Worm (Caenorhabditis elegans): ENCODE results near the gene ttr-46.

DNA sequence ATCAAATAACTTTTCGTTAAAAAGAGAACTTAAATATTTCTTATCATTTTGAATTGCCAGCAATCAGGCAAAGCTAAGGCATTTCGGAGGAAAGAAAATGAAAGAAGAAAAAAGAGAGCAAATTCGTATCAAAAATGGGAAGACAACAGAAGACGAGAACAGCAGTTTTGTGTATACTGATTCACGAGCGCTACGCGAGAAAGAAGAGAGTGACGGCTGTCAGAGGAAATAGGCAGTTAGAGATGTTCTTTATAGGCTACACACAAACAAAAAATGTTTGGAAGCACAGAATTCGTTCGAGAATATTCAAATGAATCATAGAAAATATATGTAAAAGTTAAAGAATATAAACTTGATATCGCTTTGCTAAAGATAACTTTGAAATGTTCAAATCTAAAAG, 33.8 kb downstream of the ttr-46 start:
- TF ChIP-seq ceh-28 (tag; optimal IDR thresholded peaks at IDR 0.05) (no peak), pha-4 (tag; optimal IDR thresholded peaks at IDR 0.05) (peak; percentile 45), lin-15B (tag; optimal IDR thresholded peaks at IDR 0.05) (no peak), ceh-16 (tag; optimal IDR thresholded peaks at IDR 0.05) (no peak), pqm-1 (tag; optimal IDR thresholded peaks at IDR 0.05) (peak; percentile 60), ceh-9 (tag; optimal IDR thresholded peaks at IDR 0.05) (no peak), nhr-23 (tag; optimal IDR thresholded peaks at IDR 0.05) (no peak), ceh-82 (tag; optimal IDR thresholded peaks at IDR 0.05) (no peak), nhr-11 (tag; optimal IDR thresholded peaks at IDR 0.05) (peak; percentile 75)

All from whole organism, L3 larva.